Fruit fly (Drosophila melanogaster): ENCODE measurements around the gene Fkbp39.

The Fkbp39 gene

DNA sequence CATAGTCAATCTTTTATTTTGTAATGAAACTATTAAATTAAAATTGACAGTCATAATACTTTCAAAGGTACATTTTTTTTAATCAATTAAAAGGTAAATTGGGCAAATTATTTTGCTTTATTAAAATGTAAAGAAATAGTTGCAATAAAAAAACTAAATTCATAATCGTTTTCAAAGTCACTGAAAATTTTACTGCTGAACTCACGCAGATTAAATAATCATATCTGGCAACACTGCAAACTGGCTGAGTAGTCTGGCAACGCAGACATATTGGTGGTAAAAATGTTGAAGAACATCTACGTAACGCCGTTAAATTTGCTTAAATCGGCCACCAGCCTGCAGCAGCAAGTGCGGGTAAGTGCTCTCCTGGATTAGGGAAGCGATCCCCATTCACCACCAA is 2.5 kb downstream of the Fkbp39 start, which contains the start of gene mRpL9 (continued):
- peak; percentile 35 for TF ChIP-seq Fer3 (tag; optimal IDR thresholded peaks at IDR 0.05)
- TF ChIP-seq CG32772 (GFP tag; IDR thresholded peaks at IDR 0.05) = no peak
- no peak for TF ChIP-seq CG3065 (GFP tag; optimal IDR thresholded peaks at IDR 0.05)
- no peak for TF ChIP-seq Dip3 (GFP tag; optimal IDR thresholded peaks at IDR 0.05)
- no peak for TF ChIP-seq kah (GFP tag; optimal IDR thresholded peaks at IDR 0.05)
- TF ChIP-seq pita (GFP tag; optimal IDR thresholded peaks at IDR 0.05) = no peak
- TF ChIP-seq hkb (optimal IDR thresholded peaks at IDR 0.05) = no peak
- no peak for TF ChIP-seq hkb (GFP tag; IDR thresholded peaks at IDR 0.05)
- TF ChIP-seq Ets97D (GFP tag; optimal IDR thresholded peaks at IDR 0.05) = peak; percentile 44
- TF ChIP-seq CG6813 (GFP tag; optimal IDR thresholded peaks at IDR 0.05) = no peak
- no peak for TF ChIP-seq Mrtf (GFP tag; IDR thresholded peaks at IDR 0.05)
- TF ChIP-seq CG31388 (GFP tag; optimal IDR thresholded peaks at IDR 0.05) = no peak
- peak; percentile 20 for TF ChIP-seq tin (GFP tag; optimal IDR thresholded peaks at IDR 0.05)
- peak; percentile 49; the same call in 2 of the 4 replicates for TF ChIP-seq Dll (GFP tag; IDR thresholded peaks at IDR 0.05; ENCODE audit: partially characterized antibody)
- peak; percentile 95 for TF ChIP-seq CG3995 (GFP tag; optimal IDR thresholded peaks at IDR 0.05)
- TF ChIP-seq cwo (GFP tag; optimal IDR thresholded peaks at IDR 0.05) = no peak
- no peak for TF ChIP-seq ato (GFP tag; IDR thresholded peaks at IDR 0.05; ENCODE audit: partially characterized antibody)
- TF ChIP-seq lilli (GFP tag; optimal IDR thresholded peaks at IDR 0.05) = peak; percentile 28
- TF ChIP-seq CG13424 (tag; optimal IDR thresholded peaks at IDR 0.05) = peak; percentile 22
- no peak for TF ChIP-seq CG15696 (tag; optimal IDR thresholded peaks at IDR 0.05)
- no peak for TF ChIP-seq vnd (GFP tag; IDR thresholded peaks at IDR 0.05; ENCODE audit: partially characterized antibody)
- TF ChIP-seq CG9817 (tag; optimal IDR thresholded peaks at IDR 0.05) = peak; percentile 33
- TF ChIP-seq Myb (GFP tag; optimal IDR thresholded peaks at IDR 0.05) = peak; percentile 77
- no peak for TF ChIP-seq Spps (tag; optimal IDR thresholded peaks at IDR 0.05)
- peak; percentile 39; the same call in 1 of the 2 replicates for TF ChIP-seq unc-4 (GFP tag; IDR thresholded peaks at IDR 0.05; ENCODE audit: partially characterized antibody)
- TF ChIP-seq pan (optimal IDR thresholded peaks at IDR 0.05) = no peak
- TF ChIP-seq pan (GFP tag; optimal IDR thresholded peaks at IDR 0.05 in 1 of 2, IDR thresholded peaks at IDR 0.05 in 1 of 2) = peak in 1 of 2 experiments; percentile 16
- TF ChIP-seq insv (GFP tag; optimal IDR thresholded peaks at IDR 0.05) = peak in 1 of 2 experiments; percentile 4
- TF ChIP-seq CG12744 (GFP tag; optimal IDR thresholded peaks at IDR 0.05) = peak; percentile 5
- TF ChIP-seq CTCF (GFP tag; optimal IDR thresholded peaks at IDR 0.05) = peak; percentile 26
- TF ChIP-seq HHEX (GFP tag; optimal IDR thresholded peaks at IDR 0.05) = no peak
- TF ChIP-seq Doc2 (GFP tag; IDR thresholded peaks at IDR 0.05) = no peak
- no peak for TF ChIP-seq CG1529 (GFP tag; optimal IDR thresholded peaks at IDR 0.05)
- peak; percentile 34 for TF ChIP-seq nmo (GFP tag; optimal IDR thresholded peaks at IDR 0.05)
- TF ChIP-seq CG4617 (GFP tag; optimal IDR thresholded peaks at IDR 0.05; ENCODE audit: borderline replicate concordance) = peak; percentile 76
- no peak for TF ChIP-seq eyg (GFP tag; optimal IDR thresholded peaks at IDR 0.05)
- no peak for TF ChIP-seq Ada2b (GFP tag; IDR thresholded peaks at IDR 0.05)
- TF ChIP-seq caup (GFP tag; optimal IDR thresholded peaks at IDR 0.05; ENCODE audit: severe bottlenecking) = no peak
- no peak for TF ChIP-seq CG5245 (GFP tag; optimal IDR thresholded peaks at IDR 0.05)
- TF ChIP-seq Optix (GFP tag; IDR thresholded peaks at IDR 0.05) = no peak
- TF ChIP-seq vfl (GFP tag; optimal IDR thresholded peaks at IDR 0.05) = no peak
- no peak for TF ChIP-seq CG1024 (GFP tag; IDR thresholded peaks at IDR 0.05)
- peak; percentile 70 for TF ChIP-seq E2f2 (GFP tag; IDR thresholded peaks at IDR 0.05)
- TF ChIP-seq CG11723 (GFP tag; optimal IDR thresholded peaks at IDR 0.05) = no peak
- TF ChIP-seq Blimp-1 (GFP tag; optimal IDR thresholded peaks at IDR 0.05) = no peak
- TF ChIP-seq CG12942 (GFP tag; optimal IDR thresholded peaks at IDR 0.05) = no peak
- peak; percentile 32 for TF ChIP-seq PHDP (tag; optimal IDR thresholded peaks at IDR 0.05)
- no peak for TF ChIP-seq corto (GFP tag; optimal IDR thresholded peaks at IDR 0.05)
- TF ChIP-seq sens (GFP tag) = peak; percentile 47
- TF ChIP-seq CG14710 (tag; optimal IDR thresholded peaks at IDR 0.05) = peak; percentile 64
- TF ChIP-seq knrl (GFP tag; IDR thresholded peaks at IDR 0.05; ENCODE audit: partially characterized antibody) = peak; percentile 44; the same call in 1 of the 3 replicates

Measured in whole organism, embryonic.